Worm (Caenorhabditis elegans): ENCODE results near the gene sru-39.

DNA sequence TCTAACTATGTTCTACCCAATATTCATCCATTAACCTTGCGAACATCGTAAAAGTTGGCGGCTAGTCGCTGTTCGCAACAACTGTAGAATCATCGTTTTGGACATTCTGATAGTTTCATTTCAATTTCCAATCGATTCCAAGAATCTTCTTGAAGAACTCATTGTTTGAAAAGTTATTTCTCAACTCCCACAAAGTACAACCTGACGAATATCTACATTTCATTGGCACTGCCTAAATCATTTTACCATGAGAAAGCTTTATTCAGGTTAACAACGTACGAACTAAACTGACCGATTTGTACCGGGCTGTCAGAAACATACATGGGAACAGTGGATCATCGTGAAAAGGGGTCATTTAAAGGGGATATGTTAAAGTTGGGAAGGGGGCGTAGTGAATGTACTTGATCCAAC, 16.6 kb upstream of the sru-39 start, which contains the start of gene F46B6.6:
- TF ChIP-seq ceh-28 (tag; optimal IDR thresholded peaks at IDR 0.05) (no peak), gei-8 (GFP tag; optimal IDR thresholded peaks at IDR 0.05) (no peak), lin-39 (tag; optimal IDR thresholded peaks at IDR 0.05) (no peak), hif-1 (tag; optimal IDR thresholded peaks at IDR 0.05) (no peak), egl-27 (tag; optimal IDR thresholded peaks at IDR 0.05) (no peak), daf-19 (GFP tag; conservative IDR thresholded peaks at IDR 0.05) (no peak), ces-1 (GFP tag; optimal IDR thresholded peaks at IDR 0.05) (no peak), mdl-1 (tag; optimal IDR thresholded peaks at IDR 0.05) (no peak), dmd-6 (GFP tag; IDR thresholded peaks at IDR 0.05) (peak; percentile 16; the same call in 1 of the 2 replicates), dpl-1 (GFP tag; optimal IDR thresholded peaks at IDR 0.05) (no peak), ama-1 (optimal IDR thresholded peaks at IDR 0.05) (peak; percentile 88), Y48G9A.11 (GFP tag; IDR thresholded peaks at IDR 0.05) (no peak)

Measured in whole organism, L4 larva.